Worm (Caenorhabditis elegans) whole organism, early embryonic: ENCODE results near the gene K10C2.6.

Source experiments
- F13C5.2 ChIP-seq: sonication (generic microtip); optimal IDR thresholded peaks from 2 replicates; lab custom pipeline; 2017; ENCODE audit warnings: mild to moderate bottlenecking, missing genetic modification characterization, inconsistent platforms, missing compliant biosample characterization
- aly-1 ChIP-seq: sonication (generic microtip); optimal IDR thresholded peaks from 2 replicates; lab custom pipeline; 2016; ENCODE audit warnings: missing genetic modification characterization, missing compliant biosample characterization
- ama-1 ChIP-seq: fragments of 150-350 bp; optimal IDR thresholded peaks from 2 replicates; lab custom pipeline; 2014
- ceh-13 ChIP-seq: fragments of 200-800 bp; sonication (Bioruptor generic); optimal IDR thresholded peaks from 2 replicates; lab custom pipeline; 2018; ENCODE audit warnings: mild to moderate bottlenecking, missing genetic modification characterization, missing compliant biosample characterization
- ceh-36 ChIP-seq: sonication (generic microtip); optimal IDR thresholded peaks from 2 replicates; lab custom pipeline; 2016; ENCODE audit warnings: missing genetic modification characterization, inconsistent platforms, missing compliant biosample characterization
- ets-7 ChIP-seq: sonication (generic microtip); optimal IDR thresholded peaks from 2 replicates; lab custom pipeline; 2016; ENCODE audit warnings: missing genotype, missing genetic modification characterization, missing compliant biosample characterization
- flt-1 ChIP-seq: fragments of 200-800 bp; sonication (Bioruptor generic); IDR thresholded peaks from 2 replicates; pipeline ENCODE4 v1.3.6; 2022; ENCODE audit warnings: missing genetic modification characterization, missing compliant biosample characterization
- tbx-11 ChIP-seq: fragments of 200-800 bp; sonication (Bioruptor generic); IDR thresholded peaks from 2 replicates; pipeline ENCODE4 v1.3.6; 2022; ENCODE audit warnings: missing genetic modification characterization, missing compliant biosample characterization
- tbx-37 ChIP-seq: fragments of 200-800 bp; sonication (Bioruptor generic); conservative IDR thresholded peaks from 2 replicates; pipeline ENCODE4 v1.3.6; 2022; ENCODE audit warnings: missing genetic modification reagents, missing genetic modification characterization, missing compliant biosample characterization
- tra-4 ChIP-seq: sonication (generic microtip); optimal IDR thresholded peaks from 2 replicates; lab custom pipeline; 2017; ENCODE audit warnings: missing genetic modification characterization, missing compliant biosample characterization

- TF ChIP-seq ama-1 (lab: Kevin White, UChicago) (no peak), ceh-13 (GFP tag; lab: Kevin White, UChicago) (no peak), aly-1 (tag; lab: Kevin White, UChicago) (no peak), tbx-11 (GFP tag; lab: Robert Waterston, UW) (no peak), flt-1 (GFP tag; lab: Robert Waterston, UW) (no peak), F13C5.2 (tag; lab: Kevin White, UChicago) (no peak), tra-4 (tag; lab: Kevin White, UChicago) (no peak), ceh-36 (no peak), tbx-37 (GFP tag; lab: Robert Waterston, UW) (no peak), ets-7 (tag; lab: Kevin White, UChicago) (no peak)
Observed at ce11 chrX:6458467-6458866, 7.2 kb downstream of the K10C2.6 start.
